Worm (Caenorhabditis elegans): ENCODE data around the gene cpg-20.
"Not testable (repeated sequence)": the region's sequence is repeated elsewhere in the genome, so short reads cannot be mapped to it uniquely, and the experiment has no call there.

Gene cpg-20

DNA sequence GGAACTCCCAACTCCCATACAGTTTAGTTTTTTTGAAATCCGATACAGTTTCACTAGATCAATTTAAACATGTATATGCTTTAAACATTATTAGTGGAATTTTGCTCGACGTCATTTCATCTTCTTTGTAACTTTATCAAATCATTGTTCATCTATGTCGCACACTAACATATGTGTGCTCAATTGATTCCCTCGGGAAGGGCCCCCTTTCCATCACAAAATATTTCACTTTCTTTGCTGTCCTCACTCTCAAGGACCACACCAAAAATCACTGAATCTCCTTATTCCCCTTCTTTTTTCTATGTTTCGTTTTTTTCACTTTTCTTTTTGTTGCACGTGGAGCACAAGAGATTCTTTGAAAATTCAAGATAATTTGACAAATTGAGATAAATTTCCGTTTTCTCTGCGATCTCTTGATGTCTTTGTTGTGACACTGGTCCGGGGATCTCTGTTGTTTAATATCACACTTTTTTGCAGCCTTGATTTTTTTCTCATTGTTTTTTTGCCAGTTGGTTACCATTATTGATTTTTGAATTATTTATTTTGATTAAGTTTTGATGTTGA is 28.8 kb downstream of the cpg-20 start:
- no peak for TF ChIP-seq sma-3 (GFP tag; optimal IDR thresholded peaks at IDR 0.05)
- TF ChIP-seq elt-1 (tag; optimal IDR thresholded peaks at IDR 0.05), result no peak
- TF ChIP-seq lin-13 (GFP tag; optimal IDR thresholded peaks at IDR 0.05), result no peak
- no peak for TF ChIP-seq skn-1 (tag; optimal IDR thresholded peaks at IDR 0.05)
- no peak for TF ChIP-seq elt-3 (tag; optimal IDR thresholded peaks at IDR 0.05)

DNA sequence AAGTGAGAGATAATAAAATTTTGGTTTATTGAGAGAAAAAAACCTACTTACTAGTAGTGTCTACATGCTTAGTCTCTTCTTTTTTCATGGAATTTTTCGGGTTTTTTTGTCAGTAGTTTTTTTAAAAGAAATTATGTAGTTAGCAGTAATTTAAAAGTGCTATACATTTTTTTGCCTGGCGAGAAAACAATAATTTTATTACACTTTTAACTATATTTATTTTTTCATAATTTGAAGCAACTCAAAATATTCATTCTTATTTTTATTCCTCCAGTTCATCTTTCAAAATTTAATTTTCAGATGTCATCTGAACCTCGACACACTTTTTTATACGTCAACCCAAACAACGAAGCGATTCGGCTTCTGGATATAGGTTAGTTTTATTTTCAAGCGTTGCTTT is 35.4 kb downstream of the cpg-20 start, which contains the start of gene kcc-2:
kcc-2 (plus strand) TSS at position 301 of the 400 bp plus-strand sequence.
- TF ChIP-seq gmeb-1 (tag; optimal IDR thresholded peaks at IDR 0.05) (no peak), snpc-4 (tag; optimal IDR thresholded peaks at IDR 0.05) (no peak), ama-1 (optimal IDR thresholded peaks at IDR 0.05) (no peak), C34F6.9 (tag; optimal IDR thresholded peaks at IDR 0.05) (no peak), ceh-82 (tag; optimal IDR thresholded peaks at IDR 0.05) (no peak), nhr-23 (tag; optimal IDR thresholded peaks at IDR 0.05) (no peak), unc-62 (GFP tag; optimal IDR thresholded peaks at IDR 0.05) (no peak), lsy-2 (tag; optimal IDR thresholded peaks at IDR 0.05) (no peak), ztf-4 (tag; optimal IDR thresholded peaks at IDR 0.05) (no peak), nhr-21 (tag; optimal IDR thresholded peaks at IDR 0.05) (no peak), ZK546.5 (tag; optimal IDR thresholded peaks at IDR 0.05) (no peak), F13H6.1 (tag; optimal IDR thresholded peaks at IDR 0.05) (no peak), nhr-12 (tag; optimal IDR thresholded peaks at IDR 0.05) (no peak), crh-2 (tag; optimal IDR thresholded peaks at IDR 0.05) (no peak), lin-11 (tag; optimal IDR thresholded peaks at IDR 0.05) (no peak), lin-39 (tag; optimal IDR thresholded peaks at IDR 0.05) (no peak), blmp-1 (tag; optimal IDR thresholded peaks at IDR 0.05; ENCODE audit: insufficient read depth) (no peak), nhr-129 (tag; optimal IDR thresholded peaks at IDR 0.05) (no peak), nhr-10 (tag; optimal IDR thresholded peaks at IDR 0.05) (no peak), ceh-16 (tag; optimal IDR thresholded peaks at IDR 0.05) (no peak)

DNA sequence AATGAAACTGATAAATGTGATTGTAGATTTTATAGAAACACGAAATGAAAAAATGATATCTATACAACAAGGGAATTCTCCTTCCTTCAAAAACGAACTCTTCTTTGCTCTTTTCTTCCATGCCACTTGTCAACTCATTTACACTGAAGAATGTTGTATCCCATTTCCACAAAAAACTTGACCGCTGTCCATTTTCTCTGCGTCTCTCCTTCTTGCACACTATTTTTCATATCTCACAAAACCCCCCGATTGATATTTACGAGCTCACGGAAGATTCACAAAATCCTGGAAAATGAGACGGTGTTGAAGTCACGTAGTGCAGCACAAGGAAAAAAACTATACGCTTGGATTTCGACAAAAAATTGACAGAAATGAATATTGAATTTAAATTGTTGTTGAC is 40.9 kb downstream of the cpg-20 start:
- TF ChIP-seq F13H6.1 (tag; optimal IDR thresholded peaks at IDR 0.05), result no peak
- no peak for TF ChIP-seq ztf-1 (GFP tag; conservative IDR thresholded peaks at IDR 0.05)
- TF ChIP-seq mdl-1 (tag; optimal IDR thresholded peaks at IDR 0.05), result no peak
- no peak for TF ChIP-seq lin-11 (tag; optimal IDR thresholded peaks at IDR 0.05)
- TF ChIP-seq nhr-12 (tag; optimal IDR thresholded peaks at IDR 0.05), result no peak
- no peak for TF ChIP-seq gmeb-1 (tag; optimal IDR thresholded peaks at IDR 0.05)
- TF ChIP-seq C34F6.9 (tag; optimal IDR thresholded peaks at IDR 0.05), result no peak
- TF ChIP-seq fos-1 (tag; optimal IDR thresholded peaks at IDR 0.05), result no peak
- no peak for TF ChIP-seq snpc-4 (tag; optimal IDR thresholded peaks at IDR 0.05)
- no peak for TF ChIP-seq unc-62 (GFP tag; optimal IDR thresholded peaks at IDR 0.05)
- no peak for TF ChIP-seq peb-1 (tag; optimal IDR thresholded peaks at IDR 0.05)
- TF ChIP-seq nhr-11 (tag; optimal IDR thresholded peaks at IDR 0.05), result no peak
- TF ChIP-seq dmd-4 (tag; optimal IDR thresholded peaks at IDR 0.05), result no peak
- no peak for TF ChIP-seq nhr-129 (tag; optimal IDR thresholded peaks at IDR 0.05)

- TF ChIP-seq dmd-4, nhr-6, elt-3 (tag; optimal IDR thresholded peaks at IDR 0.05): not testable (repeated sequence)
Measured at ce11 chrIV:6033539-6033938, 42.5 kb downstream of the cpg-20 start, which contains the start of gene pqn-22. TSS of gene pqn-22 (minus strand) at chrIV:6033639.

ce11 chrIV:6032413-6032812 is 43.6 kb downstream of the cpg-20 start:
- TF ChIP-seq aly-2 (tag; optimal IDR thresholded peaks at IDR 0.05), result no peak

Data from whole organism, L2 larva.